Worm (Caenorhabditis elegans): ENCODE results near the gene pfs-2.

Gene pfs-2

DNA sequence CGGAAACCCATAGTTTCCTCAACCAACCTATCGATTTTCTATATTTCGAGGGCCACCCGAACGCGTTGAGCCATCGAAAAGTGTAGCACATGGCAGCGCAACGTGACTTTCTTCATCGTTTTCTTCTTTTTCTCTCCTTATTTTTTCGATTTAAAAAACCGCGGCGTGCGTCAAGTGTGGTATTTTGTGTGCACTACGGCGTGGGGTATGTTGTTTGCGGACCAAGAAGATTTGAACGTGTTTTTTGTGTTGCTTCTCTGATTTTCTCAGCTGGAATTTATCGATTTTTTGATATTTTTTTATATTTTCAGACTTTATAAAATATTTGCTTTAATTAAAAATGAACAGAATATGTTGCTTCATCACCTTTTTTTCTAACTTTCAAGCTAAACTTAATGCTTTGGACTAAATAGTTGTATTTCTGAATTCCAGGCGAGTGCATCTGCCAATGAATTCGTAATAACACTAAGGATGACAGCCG, at the start of gene pfs-2, which contains the start of gene agl-1:
Gene pfs-2 (plus strand): TSS at position 431 of the 481 bp plus-strand sequence.
Gene agl-1 (minus strand): TSS at position 178 of the 481 bp plus-strand sequence.
- TF ChIP-seq elt-3 (tag; optimal IDR thresholded peaks at IDR 0.05) (no peak), sptf-1 (tag; optimal IDR thresholded peaks at IDR 0.05) (peak; percentile 55), mep-1 (tag; optimal IDR thresholded peaks at IDR 0.05) (peak; percentile 82), nhr-28 (tag; optimal IDR thresholded peaks at IDR 0.05) (no peak), lin-13 (tag; optimal IDR thresholded peaks at IDR 0.05) (peak; percentile 49), pha-4 (tag; optimal IDR thresholded peaks at IDR 0.05) (peak; percentile 57), ces-1 (GFP tag; optimal IDR thresholded peaks at IDR 0.05) (peak; percentile 51), ceh-43 (GFP tag; optimal IDR thresholded peaks at IDR 0.05) (peak; percentile 46), unc-62 (GFP tag; optimal IDR thresholded peaks at IDR 0.05) (no peak), hlh-1 (tag; optimal IDR thresholded peaks at IDR 0.05) (peak; percentile 48), nhr-237 (tag; optimal IDR thresholded peaks at IDR 0.05) (peak; percentile 76), nhr-76 (tag; optimal IDR thresholded peaks at IDR 0.05) (no peak), snpc-4 (tag; optimal IDR thresholded peaks at IDR 0.05) (no peak), M03D4.4 (tag; optimal IDR thresholded peaks at IDR 0.05) (peak; percentile 50), ceh-83 (GFP tag; optimal IDR thresholded peaks at IDR 0.05) (no peak), lsy-2 (tag; optimal IDR thresholded peaks at IDR 0.05) (peak; percentile 85), unc-120 (tag; optimal IDR thresholded peaks at IDR 0.05; ENCODE audit: poor library complexity, severe bottlenecking) (peak; percentile 12), bed-3 (GFP tag; optimal IDR thresholded peaks at IDR 0.05) (no peak), cnd-1 (tag; optimal IDR thresholded peaks at IDR 0.05) (no peak), ztf-11 (tag; optimal IDR thresholded peaks at IDR 0.05) (no peak), mls-2 (tag; optimal IDR thresholded peaks at IDR 0.05) (peak; percentile 35), ceh-39 (tag; optimal IDR thresholded peaks at IDR 0.05) (peak; percentile 72)

DNA sequence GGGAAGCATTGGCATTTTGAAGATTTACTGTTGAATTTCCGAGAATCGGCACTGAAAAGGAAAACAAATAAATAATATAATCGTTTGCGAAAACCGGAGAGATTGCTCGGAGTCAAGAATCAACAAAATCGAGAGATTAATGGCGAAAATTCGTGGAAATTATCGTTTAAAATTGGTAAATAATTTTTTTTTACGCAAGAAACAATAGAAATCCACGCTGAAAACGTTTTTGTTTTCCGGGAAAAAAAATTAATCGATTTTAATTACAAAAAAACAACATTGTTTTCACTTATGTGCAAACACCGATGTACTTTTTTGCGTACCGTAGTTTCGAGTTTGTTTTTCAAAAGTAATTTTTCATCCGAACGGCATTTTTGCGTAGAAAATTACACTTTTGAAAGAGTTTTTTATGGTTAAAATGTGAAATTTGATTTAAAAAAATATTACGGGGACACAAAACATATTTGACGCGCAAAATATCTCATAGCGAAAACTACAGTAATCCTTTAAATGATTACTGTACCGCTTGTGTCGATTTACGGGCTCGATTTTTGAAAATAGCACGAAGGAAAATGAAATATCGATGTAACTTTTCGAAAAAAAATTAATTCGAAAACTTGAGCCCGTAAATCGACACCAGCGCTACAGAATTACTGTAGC, 47.3 kb upstream of the pfs-2 start, which contains the start of gene ctl-3:
Gene ctl-3 (minus strand): TSS at position 51 of the 660 bp plus-strand sequence.
- TF ChIP-seq mls-2 (tag; optimal IDR thresholded peaks at IDR 0.05) (no peak), nhr-28 (tag; optimal IDR thresholded peaks at IDR 0.05) (no peak), drap-1 (GFP tag; optimal IDR thresholded peaks at IDR 0.05) (no peak), zip-8 (tag; optimal IDR thresholded peaks at IDR 0.05) (no peak), unc-39 (tag; optimal IDR thresholded peaks at IDR 0.05) (no peak), ham-2 (GFP tag; optimal IDR thresholded peaks at IDR 0.05) (no peak), tbx-8 (GFP tag; optimal IDR thresholded peaks at IDR 0.05) (no peak), sem-2 (GFP tag; optimal IDR thresholded peaks at IDR 0.05) (no peak), M03D4.4 (tag; optimal IDR thresholded peaks at IDR 0.05) (no peak), mab-5 (tag; optimal IDR thresholded peaks at IDR 0.05) (no peak), mep-1 (tag; optimal IDR thresholded peaks at IDR 0.05) (no peak), ceh-83 (GFP tag; optimal IDR thresholded peaks at IDR 0.05) (no peak), ces-1 (GFP tag; optimal IDR thresholded peaks at IDR 0.05) (no peak), lin-13 (tag; optimal IDR thresholded peaks at IDR 0.05) (no peak), nhr-2 (tag; optimal IDR thresholded peaks at IDR 0.05) (no peak), bed-3 (GFP tag; optimal IDR thresholded peaks at IDR 0.05) (no peak), elt-3 (tag; optimal IDR thresholded peaks at IDR 0.05) (no peak)

ce11 chrII:14311537-14311936, 46.6 kb upstream of the pfs-2 start:
- no peak for TF ChIP-seq blmp-1 (tag; optimal IDR thresholded peaks at IDR 0.05)
- no peak for TF ChIP-seq elt-3 (tag; optimal IDR thresholded peaks at IDR 0.05)
- no peak for TF ChIP-seq ceh-39 (tag; optimal IDR thresholded peaks at IDR 0.05)

- no peak for TF ChIP-seq cnd-1 (tag; optimal IDR thresholded peaks at IDR 0.05)
- no peak for TF ChIP-seq nhr-76 (tag; optimal IDR thresholded peaks at IDR 0.05)
- no peak for TF ChIP-seq sem-2 (GFP tag; optimal IDR thresholded peaks at IDR 0.05)
- no peak for TF ChIP-seq nhr-12 (tag; optimal IDR thresholded peaks at IDR 0.05)
- TF ChIP-seq mab-5 (tag; optimal IDR thresholded peaks at IDR 0.05): no peak
- TF ChIP-seq nhr-2 (tag; optimal IDR thresholded peaks at IDR 0.05): no peak
- TF ChIP-seq nhr-237 (tag; optimal IDR thresholded peaks at IDR 0.05): no peak
- TF ChIP-seq flh-1 (GFP tag; optimal IDR thresholded peaks at IDR 0.05): no peak
- TF ChIP-seq unc-39 (tag; optimal IDR thresholded peaks at IDR 0.05): no peak
- TF ChIP-seq unc-120 (tag; optimal IDR thresholded peaks at IDR 0.05; ENCODE audit: poor library complexity, severe bottlenecking): no peak
- TF ChIP-seq M03D4.4 (tag; optimal IDR thresholded peaks at IDR 0.05): no peak
- TF ChIP-seq ztf-11 (tag; optimal IDR thresholded peaks at IDR 0.05): no peak
- TF ChIP-seq hlh-1 (tag; optimal IDR thresholded peaks at IDR 0.05): no peak
- no peak for TF ChIP-seq elt-1 (tag; optimal IDR thresholded peaks at IDR 0.05; ENCODE audit: borderline replicate concordance, insufficient read depth)
- TF ChIP-seq mls-2 (tag; optimal IDR thresholded peaks at IDR 0.05): no peak
Observed at ce11 chrII:14312182-14312581, 46.0 kb upstream of the pfs-2 start.
